Fruit fly (Drosophila melanogaster): ENCODE results near the gene bip1.

The bip1 gene

dm6 chr3L:8071693-8072260, 13.3 kb upstream of the bip1 start:
- peak; percentile 53 for TF ChIP-seq N (GFP tag; optimal IDR thresholded peaks at IDR 0.05)
- TF ChIP-seq Myc (optimal IDR thresholded peaks at IDR 0.05): peak; percentile 81
- TF ChIP-seq lola (GFP tag; optimal IDR thresholded peaks at IDR 0.05): no peak
- no peak for TF ChIP-seq dl (GFP tag; optimal IDR thresholded peaks at IDR 0.05; ENCODE audit: insufficient read depth in 1 of 2, partially characterized antibody in 2 of 2)
- no peak for TF ChIP-seq woc (GFP tag; optimal IDR thresholded peaks at IDR 0.05)
- no peak for TF ChIP-seq GATAd (GFP tag; optimal IDR thresholded peaks at IDR 0.05)
- no peak for TF ChIP-seq usp (GFP tag; optimal IDR thresholded peaks at IDR 0.05)
- TF ChIP-seq tai (GFP tag; optimal IDR thresholded peaks at IDR 0.05): no peak
- no peak for TF ChIP-seq rgr (GFP tag; optimal IDR thresholded peaks at IDR 0.05)
- peak; percentile 57 for TF ChIP-seq Abd-B (GFP tag; optimal IDR thresholded peaks at IDR 0.05)

DNA sequence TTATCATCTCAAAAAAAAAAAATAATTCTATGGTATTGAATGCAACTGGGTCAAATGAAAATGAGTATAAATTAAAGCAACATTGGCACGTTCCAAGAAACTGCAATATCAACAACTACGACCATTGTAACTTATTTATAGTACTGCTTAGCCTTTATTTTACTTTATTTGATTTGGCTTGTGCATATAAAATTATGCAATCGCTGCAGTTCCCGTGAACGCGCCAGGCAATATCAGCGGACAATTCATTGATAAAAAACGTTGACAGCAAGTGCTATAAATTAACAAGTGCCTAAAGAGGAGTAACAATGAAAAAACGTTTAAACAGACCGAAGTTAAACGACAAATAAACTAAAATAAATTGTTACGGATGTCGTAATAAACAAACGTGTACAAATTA, 12.7 kb upstream of the bip1 start:
- no peak for TF ChIP-seq foxo (GFP tag; optimal IDR thresholded peaks at IDR 0.05)
- TF ChIP-seq Dfd (GFP tag; optimal IDR thresholded peaks at IDR 0.05): no peak
- no peak for TF ChIP-seq Myc (optimal IDR thresholded peaks at IDR 0.05)
- TF ChIP-seq CG9705 (GFP tag; optimal IDR thresholded peaks at IDR 0.05): no peak
- TF ChIP-seq ey (GFP tag; optimal IDR thresholded peaks at IDR 0.05): no peak
- no peak for TF ChIP-seq lola (GFP tag; optimal IDR thresholded peaks at IDR 0.05)
- TF ChIP-seq Mio (GFP tag; optimal IDR thresholded peaks at IDR 0.05): no peak
- TF ChIP-seq Hnf4 (GFP tag; optimal IDR thresholded peaks at IDR 0.05): no peak
- TF ChIP-seq GATAd (GFP tag; optimal IDR thresholded peaks at IDR 0.05): no peak
- no peak for TF ChIP-seq Jra (GFP tag; optimal IDR thresholded peaks at IDR 0.05)
- no peak for TF ChIP-seq N (GFP tag; optimal IDR thresholded peaks at IDR 0.05)
- no peak for TF ChIP-seq CG32264 (GFP tag; optimal IDR thresholded peaks at IDR 0.05)
- no peak for TF ChIP-seq psq (GFP tag; optimal IDR thresholded peaks at IDR 0.05)
- TF ChIP-seq Rel (GFP tag; optimal IDR thresholded peaks at IDR 0.05): no peak
- TF ChIP-seq Rel (tag; optimal IDR thresholded peaks at IDR 0.05): no peak
- TF ChIP-seq Abd-B (GFP tag; optimal IDR thresholded peaks at IDR 0.05): no peak
- no peak for TF ChIP-seq dmrt93B (GFP tag; optimal IDR thresholded peaks at IDR 0.05)

dm6 chr3L:8069860-8070259, 11.3 kb upstream of the bip1 start, which contains the start of gene CG42591:
TSS of gene CG42591 (minus strand) at chr3L:8069960.
- TF ChIP-seq woc (GFP tag; optimal IDR thresholded peaks at IDR 0.05) (no peak), foxo (GFP tag; optimal IDR thresholded peaks at IDR 0.05) (no peak), rgr (GFP tag; optimal IDR thresholded peaks at IDR 0.05) (no peak), jim (GFP tag; optimal IDR thresholded peaks at IDR 0.05) (no peak), brk (GFP tag; optimal IDR thresholded peaks at IDR 0.05) (no peak), psq (GFP tag; optimal IDR thresholded peaks at IDR 0.05) (no peak), Vsx2 (GFP tag; optimal IDR thresholded peaks at IDR 0.05; ENCODE audit: partially characterized antibody) (no peak), Abd-B (GFP tag; optimal IDR thresholded peaks at IDR 0.05) (no peak), Jra (GFP tag; optimal IDR thresholded peaks at IDR 0.05) (no peak), Rel (GFP tag; optimal IDR thresholded peaks at IDR 0.05) (no peak), Rel (tag; optimal IDR thresholded peaks at IDR 0.05) (no peak), dmrt93B (GFP tag; optimal IDR thresholded peaks at IDR 0.05) (no peak), Dif (GFP tag; optimal IDR thresholded peaks at IDR 0.05; ENCODE audit: partially characterized antibody) (no peak), Hr78 (GFP tag; optimal IDR thresholded peaks at IDR 0.05) (no peak), Dfd (GFP tag; optimal IDR thresholded peaks at IDR 0.05) (no peak), lola (GFP tag; optimal IDR thresholded peaks at IDR 0.05) (no peak), CG9705 (GFP tag; optimal IDR thresholded peaks at IDR 0.05) (no peak), h (GFP tag; optimal IDR thresholded peaks at IDR 0.05) (no peak), br (GFP tag; optimal IDR thresholded peaks at IDR 0.05) (no peak), fru (GFP tag; optimal IDR thresholded peaks at IDR 0.05) (no peak), Hr83 (GFP tag; optimal IDR thresholded peaks at IDR 0.05; ENCODE audit: poor library complexity, severe bottlenecking) (no peak)

dm6 chr3L:8069167-8069566, 10.7 kb upstream of the bip1 start, which contains the start of gene CG42590:
TSS of gene CG42590 (minus strand) at chr3L:8069267.
- TF ChIP-seq N (GFP tag; optimal IDR thresholded peaks at IDR 0.05) (no peak), sage (GFP tag; optimal IDR thresholded peaks at IDR 0.05) (no peak), Hr83 (GFP tag; optimal IDR thresholded peaks at IDR 0.05; ENCODE audit: poor library complexity, severe bottlenecking) (no peak), rgr (GFP tag; optimal IDR thresholded peaks at IDR 0.05) (no peak), Rel (GFP tag; optimal IDR thresholded peaks at IDR 0.05) (no peak), Rel (tag; optimal IDR thresholded peaks at IDR 0.05) (no peak), CrebA (GFP tag; optimal IDR thresholded peaks at IDR 0.05; ENCODE audit: borderline replicate concordance) (no peak), jim (GFP tag; optimal IDR thresholded peaks at IDR 0.05) (no peak), dl (GFP tag; optimal IDR thresholded peaks at IDR 0.05; ENCODE audit: insufficient read depth in 1 of 2, partially characterized antibody in 2 of 2) (no peak), Mio (GFP tag; optimal IDR thresholded peaks at IDR 0.05) (no peak), brk (GFP tag; optimal IDR thresholded peaks at IDR 0.05) (no peak), foxo (GFP tag; optimal IDR thresholded peaks at IDR 0.05) (no peak), CG9705 (GFP tag; optimal IDR thresholded peaks at IDR 0.05) (no peak), Dif (GFP tag; optimal IDR thresholded peaks at IDR 0.05; ENCODE audit: partially characterized antibody) (no peak)

Data from whole organism, wandering third instar larva.